Worm (Caenorhabditis elegans): ENCODE data around the gene oat-1.

The oat-1 gene

DNA sequence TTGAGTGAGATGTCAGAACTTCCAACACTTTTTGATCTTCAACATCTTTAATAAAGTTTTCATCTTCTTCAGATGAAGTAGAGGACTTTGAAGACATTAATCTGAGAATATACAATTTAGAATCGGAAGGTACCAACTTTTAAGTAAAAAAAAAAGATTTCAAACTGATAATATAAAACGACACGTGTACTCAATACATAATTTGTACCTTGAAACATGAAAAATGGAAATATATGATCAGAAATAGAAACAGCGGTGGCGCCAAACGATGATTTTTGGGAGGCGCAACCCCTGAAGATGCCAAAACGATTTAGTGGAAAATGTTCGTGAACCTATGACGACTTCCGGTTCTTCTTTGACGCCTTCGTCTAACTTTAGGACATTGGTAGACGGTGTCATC is at the start of gene oat-1:
oat-1 (minus strand) TSS at position 101 of the 400 bp plus-strand sequence.
- TF ChIP-seq fkh-3 (tag; optimal IDR thresholded peaks at IDR 0.05) (no peak), lir-1 (GFP tag; conservative IDR thresholded peaks at IDR 0.05) (no peak), dpl-1 (GFP tag; optimal IDR thresholded peaks at IDR 0.05) (no peak), lin-26 (GFP tag; IDR thresholded peaks at IDR 0.05) (no peak), nfya-1 (tag; optimal IDR thresholded peaks at IDR 0.05; ENCODE audit: borderline replicate concordance, insufficient read depth) (no peak), sptf-2 (GFP tag; optimal IDR thresholded peaks at IDR 0.05) (no peak), F55B11.4 (tag; optimal IDR thresholded peaks at IDR 0.05; ENCODE audit: borderline replicate concordance, insufficient read depth) (no peak), let-607 (tag; optimal IDR thresholded peaks at IDR 0.05) (no peak), T07F8.4 (tag; optimal IDR thresholded peaks at IDR 0.05) (no peak), cebp-2 (GFP tag; IDR thresholded peaks at IDR 0.05) (no peak), chd-7 (tag; optimal IDR thresholded peaks at IDR 0.05) (no peak), rec-8 (tag; optimal IDR thresholded peaks at IDR 0.05) (no peak), madf-3 (GFP tag; IDR thresholded peaks at IDR 0.05) (no peak), F23B12.7 (tag; optimal IDR thresholded peaks at IDR 0.05; ENCODE audit: insufficient read depth) (no peak), F22D6.2 (tag; optimal IDR thresholded peaks at IDR 0.05) (no peak), sdz-38 (tag; optimal IDR thresholded peaks at IDR 0.05) (no peak), madf-10 (tag; optimal IDR thresholded peaks at IDR 0.05) (no peak), Y79H2A.3 (GFP tag; conservative IDR thresholded peaks at IDR 0.05) (no peak), ztf-6 (GFP tag; IDR thresholded peaks at IDR 0.05) (no peak)

- TF ChIP-seq dpff-1 (tag; optimal IDR thresholded peaks at IDR 0.05), result no peak
- TF ChIP-seq hlh-12 (tag; optimal IDR thresholded peaks at IDR 0.05), result no peak
- TF ChIP-seq gei-17 (GFP tag; optimal IDR thresholded peaks at IDR 0.05), result no peak
- TF ChIP-seq tbx-9 (tag; optimal IDR thresholded peaks at IDR 0.05; ENCODE audit: borderline replicate concordance), result no peak
- TF ChIP-seq snpc-3.4 (tag; optimal IDR thresholded peaks at IDR 0.05), result no peak
- TF ChIP-seq lin-40 (tag; optimal IDR thresholded peaks at IDR 0.05), result no peak
- no peak for TF ChIP-seq unc-62 (GFP tag; optimal IDR thresholded peaks at IDR 0.05)
- TF ChIP-seq lsy-27 (tag; optimal IDR thresholded peaks at IDR 0.05; ENCODE audit: borderline replicate concordance, insufficient read depth), result no peak
- TF ChIP-seq attf-3 (GFP tag; conservative IDR thresholded peaks at IDR 0.05), result no peak
- no peak for TF ChIP-seq mel-28 (tag; optimal IDR thresholded peaks at IDR 0.05; ENCODE audit: borderline replicate concordance)
- no peak for TF ChIP-seq Y67H2A.10 (GFP tag; conservative IDR thresholded peaks at IDR 0.05)
- no peak for TF ChIP-seq zfh-2 (GFP tag; conservative IDR thresholded peaks at IDR 0.05)
- no peak for TF ChIP-seq snpc-4 (GFP tag; optimal IDR thresholded peaks at IDR 0.05)
- no peak for TF ChIP-seq snpc-4 (tag; optimal IDR thresholded peaks at IDR 0.05)
- TF ChIP-seq rcor-1 (GFP tag; IDR thresholded peaks at IDR 0.05), result no peak
- TF ChIP-seq F57C9.4 (tag; optimal IDR thresholded peaks at IDR 0.05), result no peak
- TF ChIP-seq nfyb-1 (GFP tag; IDR thresholded peaks at IDR 0.05), result no peak
- no peak for TF ChIP-seq lin-54 (GFP tag; optimal IDR thresholded peaks at IDR 0.05)
- TF ChIP-seq madf-6 (GFP tag; IDR thresholded peaks at IDR 0.05), result no peak
- TF ChIP-seq rec-8 (tag; optimal IDR thresholded peaks at IDR 0.05), result no peak
Measured at ce11 chrIV:8520594-8520993, 48.2 kb upstream of the oat-1 start, which contains the start of gene pkg-2. Gene pkg-2, plus strand, starts transcription at chrIV:8520894.

All from whole organism, young adult.